Fruit fly (Drosophila melanogaster): Measurements from ENCODE around the gene ERR.

The ERR gene

dm6 chr3L:8186627-8187396, at the start of gene ERR, which contains the start of gene Atg18a:
ERR (minus strand) TSS chr3L:8186671.
Atg18a (plus strand) TSS chr3L:8186857.
- TF ChIP-seq ey (GFP tag; optimal IDR thresholded peaks at IDR 0.05) (peak; percentile 84), woc (GFP tag; optimal IDR thresholded peaks at IDR 0.05) (peak; percentile 91), sv (GFP tag; optimal IDR thresholded peaks at IDR 0.05) (peak; percentile 90), Myc (optimal IDR thresholded peaks at IDR 0.05) (peak; percentile 49), Dfd (GFP tag; optimal IDR thresholded peaks at IDR 0.05) (no peak), lola (GFP tag; optimal IDR thresholded peaks at IDR 0.05) (no peak), GATAd (GFP tag; optimal IDR thresholded peaks at IDR 0.05) (peak; percentile 74), Jra (GFP tag; optimal IDR thresholded peaks at IDR 0.05) (peak; percentile 88), dsf (GFP tag; optimal IDR thresholded peaks at IDR 0.05; ENCODE audit: borderline replicate concordance) (peak; percentile 86), HLH106 (tag; optimal IDR thresholded peaks at IDR 0.05) (peak; percentile 93), Hr83 (GFP tag; optimal IDR thresholded peaks at IDR 0.05; ENCODE audit: poor library complexity, severe bottlenecking) (peak; percentile 88), jim (GFP tag; optimal IDR thresholded peaks at IDR 0.05) (peak; percentile 36), CrebA (GFP tag; optimal IDR thresholded peaks at IDR 0.05; ENCODE audit: borderline replicate concordance) (no peak), fru (GFP tag; optimal IDR thresholded peaks at IDR 0.05) (peak; percentile 87), Vsx2 (GFP tag; optimal IDR thresholded peaks at IDR 0.05; ENCODE audit: partially characterized antibody) (no peak), Hr78 (GFP tag; optimal IDR thresholded peaks at IDR 0.05) (no peak), dl (GFP tag; optimal IDR thresholded peaks at IDR 0.05; ENCODE audit: insufficient read depth in 1 of 2, partially characterized antibody in 2 of 2) (no peak), sage (GFP tag; optimal IDR thresholded peaks at IDR 0.05) (peak; percentile 50), Dif (GFP tag; optimal IDR thresholded peaks at IDR 0.05; ENCODE audit: partially characterized antibody) (peak; percentile 5), br (GFP tag; optimal IDR thresholded peaks at IDR 0.05) (peak; percentile 80), foxo (GFP tag; optimal IDR thresholded peaks at IDR 0.05) (peak in 1 of 2 experiments; percentile 92), pan (optimal IDR thresholded peaks at IDR 0.05) (no peak), Mio (GFP tag; optimal IDR thresholded peaks at IDR 0.05) (peak; percentile 35), Hnf4 (GFP tag; optimal IDR thresholded peaks at IDR 0.05) (peak; percentile 90), Rel (GFP tag; optimal IDR thresholded peaks at IDR 0.05) (peak; percentile 49), Rel (tag; optimal IDR thresholded peaks at IDR 0.05) (peak; percentile 69), N (GFP tag; optimal IDR thresholded peaks at IDR 0.05) (peak; percentile 63), rgr (GFP tag; optimal IDR thresholded peaks at IDR 0.05) (peak; percentile 87), dmrt93B (GFP tag; optimal IDR thresholded peaks at IDR 0.05) (peak; percentile 91), h (GFP tag; optimal IDR thresholded peaks at IDR 0.05) (peak; percentile 91), tai (GFP tag; optimal IDR thresholded peaks at IDR 0.05) (no peak), brk (GFP tag; optimal IDR thresholded peaks at IDR 0.05) (no peak), usp (GFP tag; optimal IDR thresholded peaks at IDR 0.05) (no peak), CG9705 (GFP tag; optimal IDR thresholded peaks at IDR 0.05) (peak; percentile 85), OdsH (GFP tag; optimal IDR thresholded peaks at IDR 0.05) (peak; percentile 85), psq (GFP tag; optimal IDR thresholded peaks at IDR 0.05) (peak; percentile 76), CG32264 (GFP tag; optimal IDR thresholded peaks at IDR 0.05) (peak; percentile 29), Sp1 (GFP tag; optimal IDR thresholded peaks at IDR 0.05) (peak; percentile 86), Abd-B (GFP tag; optimal IDR thresholded peaks at IDR 0.05) (no peak)

- no peak for TF ChIP-seq brk (GFP tag; optimal IDR thresholded peaks at IDR 0.05)
- TF ChIP-seq br (GFP tag; optimal IDR thresholded peaks at IDR 0.05) = no peak
- TF ChIP-seq Hnf4 (GFP tag; optimal IDR thresholded peaks at IDR 0.05) = no peak
- TF ChIP-seq psq (GFP tag; optimal IDR thresholded peaks at IDR 0.05) = no peak
- no peak for TF ChIP-seq Mio (GFP tag; optimal IDR thresholded peaks at IDR 0.05)
- no peak for TF ChIP-seq pan (optimal IDR thresholded peaks at IDR 0.05)
- TF ChIP-seq Jra (GFP tag; optimal IDR thresholded peaks at IDR 0.05) = no peak
- no peak for TF ChIP-seq sage (GFP tag; optimal IDR thresholded peaks at IDR 0.05)
- TF ChIP-seq rgr (GFP tag; optimal IDR thresholded peaks at IDR 0.05) = no peak
- TF ChIP-seq CG9705 (GFP tag; optimal IDR thresholded peaks at IDR 0.05) = no peak
- TF ChIP-seq Myc (optimal IDR thresholded peaks at IDR 0.05) = no peak
- no peak for TF ChIP-seq lola (GFP tag; optimal IDR thresholded peaks at IDR 0.05)
- no peak for TF ChIP-seq dsf (GFP tag; optimal IDR thresholded peaks at IDR 0.05; ENCODE audit: borderline replicate concordance)
These were observed 42.5 kb upstream of the ERR start, which contains the start of gene eIF4E3 for dm6 chr3L:8228924-8229323. eIF4E3 (plus strand) TSS chr3L:8229224.
